Worm (Caenorhabditis elegans): ENCODE measurements around the gene sqv-3.

The sqv-3 gene

ce11 chrIII:9789607-9790073, 9.5 kb upstream of the sqv-3 start, which contains the start of gene R10E11.5:
Gene R10E11.5 (minus strand): TSS chrIII:9789657.
- TF ChIP-seq elt-2 (tag; optimal IDR thresholded peaks at IDR 0.05), result no peak
- TF ChIP-seq ztf-16 (tag; optimal IDR thresholded peaks at IDR 0.05), result no peak
- TF ChIP-seq dmd-4 (tag; optimal IDR thresholded peaks at IDR 0.05; ENCODE audit: borderline replicate concordance), result no peak
- peak; percentile 51 for TF ChIP-seq nfya-1 (tag; optimal IDR thresholded peaks at IDR 0.05)
- TF ChIP-seq lim-6 (tag; optimal IDR thresholded peaks at IDR 0.05), result no peak
- TF ChIP-seq ceh-9 (tag; optimal IDR thresholded peaks at IDR 0.05), result no peak
- TF ChIP-seq K02D7.2 (tag; optimal IDR thresholded peaks at IDR 0.05), result no peak

- no peak for TF ChIP-seq ama-1 (optimal IDR thresholded peaks at IDR 0.05)
- peak; percentile 84 for TF ChIP-seq nfya-1 (tag; optimal IDR thresholded peaks at IDR 0.05)
Observed at ce11 chrIII:9789083-9789482, 8.9 kb upstream of the sqv-3 start.

- TF ChIP-seq tbx-7 (tag; optimal IDR thresholded peaks at IDR 0.05), result no peak
- TF ChIP-seq npax-4 (tag; optimal IDR thresholded peaks at IDR 0.05), result no peak
- no peak for TF ChIP-seq hlh-15 (tag; optimal IDR thresholded peaks at IDR 0.05)
- no peak for TF ChIP-seq eyg-1 (tag; optimal IDR thresholded peaks at IDR 0.05)
- TF ChIP-seq unc-3 (GFP tag; conservative IDR thresholded peaks at IDR 0.05), result no peak
- TF ChIP-seq unc-3 (tag; optimal IDR thresholded peaks at IDR 0.05), result no peak
- no peak for TF ChIP-seq Y22D7AL.16 (tag; optimal IDR thresholded peaks at IDR 0.05)
- peak; percentile 79 for TF ChIP-seq elt-2 (tag; optimal IDR thresholded peaks at IDR 0.05)
- TF ChIP-seq ceh-22 (tag; optimal IDR thresholded peaks at IDR 0.05), result no peak
Observed at ce11 chrIII:9786776-9787175, 6.6 kb upstream of the sqv-3 start.

- TF ChIP-seq dmd-4 (tag; optimal IDR thresholded peaks at IDR 0.05; ENCODE audit: borderline replicate concordance) (no peak), hlh-15 (tag; optimal IDR thresholded peaks at IDR 0.05) (no peak), ceh-31 (tag; optimal IDR thresholded peaks at IDR 0.05) (no peak), elt-4 (tag; optimal IDR thresholded peaks at IDR 0.05) (no peak), pat-9 (tag; optimal IDR thresholded peaks at IDR 0.05) (no peak), syd-9 (tag; optimal IDR thresholded peaks at IDR 0.05) (no peak), ama-1 (optimal IDR thresholded peaks at IDR 0.05) (no peak), C38D4.7 (GFP tag; optimal IDR thresholded peaks at IDR 0.05) (no peak), ceh-6 (GFP tag; optimal IDR thresholded peaks at IDR 0.05) (no peak), pag-3 (tag; optimal IDR thresholded peaks at IDR 0.05; ENCODE audit: borderline replicate concordance) (no peak), ceh-18 (tag; optimal IDR thresholded peaks at IDR 0.05) (no peak), ets-4 (tag; optimal IDR thresholded peaks at IDR 0.05) (no peak), rnt-1 (tag; optimal IDR thresholded peaks at IDR 0.05) (no peak), eyg-1 (tag; optimal IDR thresholded peaks at IDR 0.05) (no peak)
Observed at ce11 chrIII:9783133-9783590, 3.0 kb upstream of the sqv-3 start.

- no peak for TF ChIP-seq C38D4.7 (GFP tag; optimal IDR thresholded peaks at IDR 0.05)
- TF ChIP-seq fax-1 (tag; optimal IDR thresholded peaks at IDR 0.05), result no peak
- TF ChIP-seq Y22D7AL.16 (tag; optimal IDR thresholded peaks at IDR 0.05), result no peak
Observed at ce11 chrIII:9782483-9783081, 2.4 kb upstream of the sqv-3 start, which contains the start of gene R10E11.6. Gene R10E11.6 (plus strand): TSS chrIII:9783006.

- TF ChIP-seq fax-1 (tag; optimal IDR thresholded peaks at IDR 0.05) (no peak), elt-2 (tag; optimal IDR thresholded peaks at IDR 0.05) (peak; percentile 56)
Observed at ce11 chrIII:9782011-9782436, 1.9 kb upstream of the sqv-3 start, which contains the start of gene vha-2. Gene vha-2 (plus strand): TSS chrIII:9782164.

ce11 chrIII:9780665-9781304, 631 bp upstream of the sqv-3 start, which contains the start of gene vha-1:
Gene vha-1 (plus strand): TSS chrIII:9781254.
- TF ChIP-seq che-1 (tag; optimal IDR thresholded peaks at IDR 0.05), result no peak
- TF ChIP-seq hlh-8 (tag; optimal IDR thresholded peaks at IDR 0.05), result no peak
- TF ChIP-seq elt-4 (tag; optimal IDR thresholded peaks at IDR 0.05), result no peak
- peak; percentile 15 for TF ChIP-seq K09A11.1 (tag; optimal IDR thresholded peaks at IDR 0.05; ENCODE audit: insufficient read depth)
- no peak for TF ChIP-seq pha-4 (tag; optimal IDR thresholded peaks at IDR 0.05)
- TF ChIP-seq T23F11.4 (GFP tag; optimal IDR thresholded peaks at IDR 0.05), result no peak
- no peak for TF ChIP-seq ceh-22 (tag; optimal IDR thresholded peaks at IDR 0.05)
- no peak for TF ChIP-seq tbx-7 (tag; optimal IDR thresholded peaks at IDR 0.05)
- no peak for TF ChIP-seq dmd-4 (tag; optimal IDR thresholded peaks at IDR 0.05; ENCODE audit: borderline replicate concordance)
- TF ChIP-seq fkh-6 (tag; optimal IDR thresholded peaks at IDR 0.05), result no peak
- no peak for TF ChIP-seq pax-1 (tag; optimal IDR thresholded peaks at IDR 0.05)
- TF ChIP-seq ceh-45 (GFP tag; IDR thresholded peaks at IDR 0.05), result no peak
- TF ChIP-seq ref-2 (tag; optimal IDR thresholded peaks at IDR 0.05), result peak; percentile 63
- no peak for TF ChIP-seq zip-5 (tag; optimal IDR thresholded peaks at IDR 0.05)
- no peak for TF ChIP-seq unc-55 (GFP tag; optimal IDR thresholded peaks at IDR 0.05)
- no peak for TF ChIP-seq nhr-232 (tag; optimal IDR thresholded peaks at IDR 0.05)
